Fruit fly (Drosophila melanogaster): ENCODE measurements around the gene Gale.

Gene Gale

DNA sequence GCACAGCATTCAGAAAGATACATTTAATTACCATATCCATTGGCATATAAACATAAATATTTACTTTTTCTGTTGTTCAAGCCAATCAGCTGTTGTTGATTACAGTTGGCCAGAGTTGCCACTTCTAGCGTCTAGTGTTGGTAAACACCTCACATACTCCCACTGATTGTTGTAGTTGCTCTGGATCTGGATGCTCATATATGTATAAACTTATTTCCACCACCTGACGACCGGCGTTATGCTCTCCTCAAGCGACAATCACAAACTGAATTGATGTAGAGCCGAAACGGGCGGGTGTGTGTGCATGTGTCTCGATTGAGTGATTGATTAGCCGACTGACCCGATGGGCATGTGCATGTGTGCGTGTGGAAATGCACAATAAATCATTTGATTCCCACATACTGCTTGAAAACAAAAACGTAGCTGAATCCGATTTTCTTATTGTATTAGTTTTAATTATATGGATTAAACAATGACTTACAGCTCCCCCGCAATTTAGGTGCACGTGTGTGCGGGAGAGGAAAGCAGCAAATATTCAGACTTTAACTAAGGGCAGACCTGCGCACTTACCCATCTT lies 33.5 kb downstream of the Gale start (continued):
- no peak for TF ChIP-seq dac (GFP tag; optimal IDR thresholded peaks at IDR 0.05)
- TF ChIP-seq lz (GFP tag; optimal IDR thresholded peaks at IDR 0.05) = peak; percentile 33
- no peak for TF ChIP-seq CG6276 (GFP tag; optimal IDR thresholded peaks at IDR 0.05)
- TF ChIP-seq CG8319 (GFP tag; optimal IDR thresholded peaks at IDR 0.05) = peak; percentile 13
- peak; percentile 1 for TF ChIP-seq Ets21C (GFP tag; optimal IDR thresholded peaks at IDR 0.05)
- TF ChIP-seq eg (GFP tag; IDR thresholded peaks at IDR 0.05) = peak; percentile 14; the same call in 1 of the 3 replicates
- TF ChIP-seq CG6792 (GFP tag; optimal IDR thresholded peaks at IDR 0.05) = peak; percentile 39
- TF ChIP-seq vri (GFP tag; optimal IDR thresholded peaks at IDR 0.05) = no peak
- peak; percentile 43 for TF ChIP-seq net (GFP tag; optimal IDR thresholded peaks at IDR 0.05)
- TF ChIP-seq CG4318 (GFP tag; optimal IDR thresholded peaks at IDR 0.05) = no peak
- no peak for TF ChIP-seq CG34406 (GFP tag; optimal IDR thresholded peaks at IDR 0.05)
- no peak for TF ChIP-seq Ets96B (tag; optimal IDR thresholded peaks at IDR 0.05)
- TF ChIP-seq Sox15 (GFP tag; optimal IDR thresholded peaks at IDR 0.05) = no peak
- no peak for TF ChIP-seq spab (GFP tag; optimal IDR thresholded peaks at IDR 0.05)
- TF ChIP-seq CG6163 (GFP tag; IDR thresholded peaks at IDR 0.05) = no peak
- TF ChIP-seq CG16779 (tag; optimal IDR thresholded peaks at IDR 0.05) = no peak

DNA sequence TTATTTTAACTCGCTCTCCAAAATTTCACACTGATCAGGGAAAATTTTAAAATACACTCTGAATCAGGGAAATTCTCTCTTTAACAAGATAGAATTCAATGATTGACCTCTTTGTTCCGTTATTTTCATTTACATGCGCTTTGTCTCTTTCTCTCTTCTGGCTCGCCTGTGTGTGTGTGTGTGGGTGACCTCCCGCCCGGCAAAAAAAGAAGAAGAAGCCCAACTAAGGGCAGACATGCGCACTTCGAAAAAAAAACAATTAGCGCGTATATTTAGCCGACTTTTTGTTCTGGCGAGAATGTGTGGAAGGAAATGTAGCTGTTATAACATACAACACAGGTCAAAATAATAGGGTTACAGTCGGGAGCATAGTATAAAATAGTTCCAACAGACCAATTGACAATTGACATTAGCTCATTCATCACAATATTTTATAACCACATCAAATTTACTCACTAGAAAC lies 34.1 kb downstream of the Gale start, which contains the start of gene CG3386:
CG3386 (minus strand) TSS at position 51 of the 463 bp plus-strand sequence.
- TF ChIP-seq Ets21C (GFP tag; optimal IDR thresholded peaks at IDR 0.05) (no peak), Lpt (GFP tag; optimal IDR thresholded peaks at IDR 0.05) (peak; percentile 17), cyc (GFP tag; optimal IDR thresholded peaks at IDR 0.05) (no peak), CG6276 (GFP tag; optimal IDR thresholded peaks at IDR 0.05) (peak; percentile 52), ss (GFP tag; optimal IDR thresholded peaks at IDR 0.05) (peak; percentile 63 to 85), Gug (GFP tag; IDR thresholded peaks at IDR 0.05) (no peak), CG6163 (GFP tag; IDR thresholded peaks at IDR 0.05) (peak; percentile 29; the same call in 1 of the 3 replicates), fd85E (GFP tag; optimal IDR thresholded peaks at IDR 0.05) (no peak), Ets96B (tag; optimal IDR thresholded peaks at IDR 0.05) (no peak), Hr39 (GFP tag; optimal IDR thresholded peaks at IDR 0.05) (no peak), CG8119 (GFP tag; IDR thresholded peaks at IDR 0.05) (no peak), svp (GFP tag) (peak; percentile 86), eg (GFP tag; IDR thresholded peaks at IDR 0.05) (0 out of 3 replicates have a peak, but pooled peaks have one; percentile 6), CG3919 (GFP tag; optimal IDR thresholded peaks at IDR 0.05) (no peak), dsx (GFP tag; optimal IDR thresholded peaks at IDR 0.05; ENCODE audit: poor library complexity, severe bottlenecking) (peak; percentile 13), CG11762 (GFP tag; optimal IDR thresholded peaks at IDR 0.05; ENCODE audit: insufficient read depth) (no peak), CG8319 (GFP tag; optimal IDR thresholded peaks at IDR 0.05) (peak; percentile 58), Eip78C (GFP tag) (peak; percentile 65), CG6792 (GFP tag; optimal IDR thresholded peaks at IDR 0.05) (no peak), CG3032 (tag; optimal IDR thresholded peaks at IDR 0.05) (no peak), CG1621 (tag; optimal IDR thresholded peaks at IDR 0.05) (no peak), CG15336 (GFP tag; IDR thresholded peaks at IDR 0.05) (peak; percentile 17; the same call in 1 of the 2 replicates), Hr4 (GFP tag; optimal IDR thresholded peaks at IDR 0.05) (no peak), salr (GFP tag; optimal IDR thresholded peaks at IDR 0.05) (no peak), CG9139 (GFP tag; optimal IDR thresholded peaks at IDR 0.05) (no peak)

DNA sequence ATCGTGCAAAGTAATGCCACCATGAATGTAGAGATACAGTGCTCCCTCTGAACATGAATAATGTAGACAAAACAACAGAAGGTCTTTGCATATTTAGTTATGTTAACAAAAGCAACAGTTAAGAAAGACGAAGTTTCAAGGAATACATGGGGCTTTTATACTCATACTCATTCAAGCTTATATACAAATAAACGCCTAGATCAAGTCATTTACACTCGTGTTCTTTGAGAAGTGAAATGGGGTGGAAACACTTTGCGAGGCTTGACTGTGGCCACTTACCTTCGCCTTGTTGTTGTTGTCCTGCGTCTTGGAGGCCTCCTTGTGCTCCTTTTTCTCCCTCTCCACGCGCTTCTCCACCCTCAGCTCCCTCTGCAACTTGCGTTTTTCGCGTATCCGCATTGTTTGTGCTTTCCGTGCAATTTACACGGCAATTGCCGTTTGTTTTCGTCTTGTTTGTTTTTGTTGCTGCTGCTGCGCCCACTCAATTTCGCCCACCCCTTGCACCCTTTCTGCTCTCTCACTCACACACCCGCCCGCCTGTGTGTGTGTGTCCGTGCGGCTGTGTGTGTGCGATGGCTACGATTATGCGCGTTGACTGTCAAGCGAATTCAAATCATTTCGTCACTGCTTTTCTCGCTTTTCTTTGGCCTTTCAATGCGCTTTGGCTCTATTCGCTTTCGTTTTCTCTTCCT lies 36.5 kb downstream of the Gale start:
- TF ChIP-seq CG3032 (tag; optimal IDR thresholded peaks at IDR 0.05) (peak; percentile 4), Smox (GFP tag; optimal IDR thresholded peaks at IDR 0.05) (no peak), CG11294 (GFP tag; IDR thresholded peaks at IDR 0.05) (no peak), fd59A (GFP tag; optimal IDR thresholded peaks at IDR 0.05) (peak; percentile 15), OdsH (GFP tag; optimal IDR thresholded peaks at IDR 0.05) (no peak), salr (GFP tag; optimal IDR thresholded peaks at IDR 0.05) (peak in 1 of 2 experiments; percentile 3), CG10631 (GFP tag; optimal IDR thresholded peaks at IDR 0.05) (no peak), eg (GFP tag; IDR thresholded peaks at IDR 0.05) (0 out of 3 replicates have a peak, but pooled peaks have one; percentile 17), Hr38 (GFP tag; optimal IDR thresholded peaks at IDR 0.05) (no peak), CG6808 (GFP tag; optimal IDR thresholded peaks at IDR 0.05) (no peak), CG6276 (GFP tag; optimal IDR thresholded peaks at IDR 0.05) (no peak), fkh (GFP tag; optimal IDR thresholded peaks at IDR 0.05) (peak; percentile 24), CG11902 (GFP tag; optimal IDR thresholded peaks at IDR 0.05) (no peak), dac (GFP tag; optimal IDR thresholded peaks at IDR 0.05) (no peak), Hr39 (GFP tag; optimal IDR thresholded peaks at IDR 0.05) (no peak), CG8632 (GFP tag; optimal IDR thresholded peaks at IDR 0.05) (no peak), CG15336 (GFP tag; IDR thresholded peaks at IDR 0.05) (no peak), CG16779 (tag; optimal IDR thresholded peaks at IDR 0.05) (peak; percentile 16), dsx (GFP tag; optimal IDR thresholded peaks at IDR 0.05; ENCODE audit: poor library complexity, severe bottlenecking) (no peak), svp (GFP tag) (no peak), vri (GFP tag; optimal IDR thresholded peaks at IDR 0.05) (no peak), CG6163 (GFP tag; IDR thresholded peaks at IDR 0.05) (peak; percentile 35; the same call in 1 of the 3 replicates), Eip78C (GFP tag) (peak; percentile 51)

Measured in whole organism, prepupa.